Worm (Caenorhabditis elegans): Measurements from ENCODE around the gene col-166.
A peak's percentile ranks its signal among the peaks of the same experiment; 100 is the strongest.

col-166 gene

ce11 chrX:6252752-6253151, 27.1 kb upstream of the col-166 start:
- TF ChIP-seq pax-1 (tag; optimal IDR thresholded peaks at IDR 0.05): no peak
- no peak for TF ChIP-seq dmd-4 (tag; optimal IDR thresholded peaks at IDR 0.05; ENCODE audit: borderline replicate concordance)
- TF ChIP-seq lim-6 (tag; optimal IDR thresholded peaks at IDR 0.05): no peak
- TF ChIP-seq madf-2 (tag; optimal IDR thresholded peaks at IDR 0.05): no peak
- no peak for TF ChIP-seq ama-1 (optimal IDR thresholded peaks at IDR 0.05)
- no peak for TF ChIP-seq ahr-1 (tag; optimal IDR thresholded peaks at IDR 0.05)
- no peak for TF ChIP-seq pqm-1 (tag; optimal IDR thresholded peaks at IDR 0.05)
- no peak for TF ChIP-seq F13H6.1 (tag; optimal IDR thresholded peaks at IDR 0.05)
- TF ChIP-seq eyg-1 (tag; optimal IDR thresholded peaks at IDR 0.05): no peak
- no peak for TF ChIP-seq K09A11.1 (tag; optimal IDR thresholded peaks at IDR 0.05; ENCODE audit: insufficient read depth)
- TF ChIP-seq sox-4 (tag; optimal IDR thresholded peaks at IDR 0.05): no peak

- no peak for TF ChIP-seq lin-11 (tag; optimal IDR thresholded peaks at IDR 0.05)
- TF ChIP-seq rnt-1 (tag; optimal IDR thresholded peaks at IDR 0.05): no peak
- no peak for TF ChIP-seq ceh-22 (tag; optimal IDR thresholded peaks at IDR 0.05)
- TF ChIP-seq mec-3 (tag; optimal IDR thresholded peaks at IDR 0.05; ENCODE audit: borderline replicate concordance): no peak
- TF ChIP-seq tbx-7 (tag; optimal IDR thresholded peaks at IDR 0.05): no peak
- no peak for TF ChIP-seq unc-3 (GFP tag; conservative IDR thresholded peaks at IDR 0.05)
- TF ChIP-seq unc-3 (tag; optimal IDR thresholded peaks at IDR 0.05): no peak
- TF ChIP-seq pag-3 (tag; optimal IDR thresholded peaks at IDR 0.05; ENCODE audit: borderline replicate concordance): no peak
- TF ChIP-seq syd-9 (tag; optimal IDR thresholded peaks at IDR 0.05): no peak
- TF ChIP-seq ets-4 (tag; optimal IDR thresholded peaks at IDR 0.05): no peak
- no peak for TF ChIP-seq hlh-6 (tag; optimal IDR thresholded peaks at IDR 0.05)
Observed at ce11 chrX:6253160-6253559, 26.7 kb upstream of the col-166 start.

ce11 chrX:6253566-6253898, 26.3 kb upstream of the col-166 start:
- TF ChIP-seq fkh-10 (GFP tag; optimal IDR thresholded peaks at IDR 0.05) (no peak), ceh-45 (GFP tag; IDR thresholded peaks at IDR 0.05) (no peak), nfya-1 (tag; optimal IDR thresholded peaks at IDR 0.05) (no peak)

ce11 chrX:6253899-6254670, 25.7 kb upstream of the col-166 start:
- TF ChIP-seq ceh-18 (tag; optimal IDR thresholded peaks at IDR 0.05): peak; percentile 48
- TF ChIP-seq npax-4 (tag; optimal IDR thresholded peaks at IDR 0.05): no peak
- TF ChIP-seq lin-11 (tag; optimal IDR thresholded peaks at IDR 0.05): no peak
- TF ChIP-seq syd-9 (tag; optimal IDR thresholded peaks at IDR 0.05): no peak
- no peak for TF ChIP-seq gmeb-2 (tag; optimal IDR thresholded peaks at IDR 0.05)
- no peak for TF ChIP-seq tbx-7 (tag; optimal IDR thresholded peaks at IDR 0.05)
- no peak for TF ChIP-seq hlh-15 (tag; optimal IDR thresholded peaks at IDR 0.05)
- no peak for TF ChIP-seq mec-3 (tag; optimal IDR thresholded peaks at IDR 0.05; ENCODE audit: borderline replicate concordance)
- no peak for TF ChIP-seq ama-1 (optimal IDR thresholded peaks at IDR 0.05)
- TF ChIP-seq ceh-6 (GFP tag; optimal IDR thresholded peaks at IDR 0.05): no peak
- no peak for TF ChIP-seq ceh-45 (GFP tag; IDR thresholded peaks at IDR 0.05)
- TF ChIP-seq ceh-19 (GFP tag; optimal IDR thresholded peaks at IDR 0.05): peak; percentile 19
- TF ChIP-seq hlh-8 (tag; optimal IDR thresholded peaks at IDR 0.05): no peak
- no peak for TF ChIP-seq hlh-13 (GFP tag; optimal IDR thresholded peaks at IDR 0.05)
- no peak for TF ChIP-seq hlh-6 (tag; optimal IDR thresholded peaks at IDR 0.05)
- TF ChIP-seq pros-1 (tag; optimal IDR thresholded peaks at IDR 0.05): no peak
- TF ChIP-seq madf-2 (tag; optimal IDR thresholded peaks at IDR 0.05): no peak
- peak; percentile 64 for TF ChIP-seq ref-2 (tag; optimal IDR thresholded peaks at IDR 0.05)
- no peak for TF ChIP-seq che-1 (tag; optimal IDR thresholded peaks at IDR 0.05)
- no peak for TF ChIP-seq ahr-1 (tag; optimal IDR thresholded peaks at IDR 0.05)
- TF ChIP-seq nfya-1 (tag; optimal IDR thresholded peaks at IDR 0.05): peak; percentile 53
- no peak for TF ChIP-seq odd-2 (tag; optimal IDR thresholded peaks at IDR 0.05)
- no peak for TF ChIP-seq pha-2 (tag; optimal IDR thresholded peaks at IDR 0.05)
- peak; percentile 17 for TF ChIP-seq C08G9.2 (tag; optimal IDR thresholded peaks at IDR 0.05)
- TF ChIP-seq nhr-232 (tag; optimal IDR thresholded peaks at IDR 0.05): no peak
- TF ChIP-seq unc-55 (GFP tag; optimal IDR thresholded peaks at IDR 0.05): peak; percentile 71
- TF ChIP-seq C38D4.7 (GFP tag; optimal IDR thresholded peaks at IDR 0.05): no peak
- TF ChIP-seq hlh-30 (tag; optimal IDR thresholded peaks at IDR 0.05; ENCODE audit: insufficient read depth): peak; percentile 23
- TF ChIP-seq dmd-4 (tag; optimal IDR thresholded peaks at IDR 0.05; ENCODE audit: borderline replicate concordance): no peak
- TF ChIP-seq zip-5 (tag; optimal IDR thresholded peaks at IDR 0.05): no peak
- TF ChIP-seq rnt-1 (tag; optimal IDR thresholded peaks at IDR 0.05): no peak
- no peak for TF ChIP-seq nhr-11 (tag; optimal IDR thresholded peaks at IDR 0.05)
- TF ChIP-seq fax-1 (tag; optimal IDR thresholded peaks at IDR 0.05): no peak
